Fruit fly (Drosophila melanogaster) whole organism, wandering third instar larva: ENCODE results near the gene Sgs3.

Source experiments
- Abd-B ChIP-seq: fragments of >200 bp; optimal IDR thresholded peaks from 2 replicates; lab custom pipeline; 2017; ENCODE audit warnings: missing biosample characterization, missing genetic modification characterization
- CG32264 ChIP-seq: fragments of 200-800 bp; sonication (Bioruptor generic); optimal IDR thresholded peaks from 2 replicates; lab custom pipeline; 2016; ENCODE audit warnings: missing biosample characterization, missing genetic modification characterization
- CG9705 ChIP-seq: fragments of 200-800 bp; sonication (Bioruptor generic); optimal IDR thresholded peaks from 2 replicates; lab custom pipeline; 2018; ENCODE audit warnings: missing biosample characterization, mild to moderate bottlenecking, missing genetic modification characterization
- CrebA ChIP-seq: fragments of 200-800 bp; sonication (Bioruptor generic); optimal IDR thresholded peaks from 2 replicates; lab custom pipeline; 2016; ENCODE audit warnings: missing biosample characterization, mild to moderate bottlenecking, missing genetic modification characterization, borderline replicate concordance
- Dfd ChIP-seq: fragments of >200 bp; optimal IDR thresholded peaks from 2 replicates; lab custom pipeline; 2017; ENCODE audit warnings: missing biosample characterization, missing genetic modification characterization
- Dif ChIP-seq: fragments of 200-275, 200-300 bp; sonication (Bioruptor generic); optimal IDR thresholded peaks from 2 replicates; lab custom pipeline; 2018; ENCODE audit warnings: missing biosample characterization, missing genetic modification characterization; ENCODE audit not compliant: partially characterized antibody
- GATAd ChIP-seq: sonication (Bioruptor generic); optimal IDR thresholded peaks from 2 replicates; lab custom pipeline; 2016; ENCODE audit warnings: missing biosample characterization, missing genetic modification characterization
- HLH106 ChIP-seq: fragments of 200-800 bp; optimal IDR thresholded peaks from 3 replicates; lab custom pipeline; 2019; ENCODE audit warnings: missing biosample characterization, mild to moderate bottlenecking, missing genetic modification characterization, moderate library complexity
- Hnf4 ChIP-seq: fragments of 200-800 bp; sonication (Bioruptor generic); optimal IDR thresholded peaks from 2 replicates; lab custom pipeline; 2016; ENCODE audit warnings: missing biosample characterization, mild to moderate bottlenecking, missing genetic modification characterization
- Hr78 ChIP-seq: fragments of >200 bp; optimal IDR thresholded peaks from 2 replicates; lab custom pipeline; 2017; ENCODE audit warnings: missing biosample characterization, missing genetic modification characterization
- Hr83 ChIP-seq: fragments of 200-300 bp; sonication (Bioruptor generic); optimal IDR thresholded peaks from 2 replicates; lab custom pipeline; 2016; ENCODE audit warnings: missing biosample characterization, mild to moderate bottlenecking, missing genetic modification characterization, moderate library complexity; ENCODE audit not compliant: poor library complexity, severe bottlenecking
- Jra ChIP-seq: sonication (Bioruptor generic); optimal IDR thresholded peaks from 2 replicates; lab custom pipeline; 2016; ENCODE audit warnings: missing biosample characterization, missing genetic modification characterization
- Mio ChIP-seq: sonication (Bioruptor generic); optimal IDR thresholded peaks from 2 replicates; lab custom pipeline; 2016; ENCODE audit warnings: missing biosample characterization, missing genetic modification characterization
- Myc ChIP-seq: fragments of >200 bp; optimal IDR thresholded peaks from 2 replicates; lab custom pipeline; 2017
- N ChIP-seq: fragments of >200 bp; optimal IDR thresholded peaks from 2 replicates; lab custom pipeline; 2018; ENCODE audit warnings: missing biosample characterization, missing external identifiers, missing genetic modification characterization
- OdsH ChIP-seq: fragments of 200-800 bp; sonication (Bioruptor generic); optimal IDR thresholded peaks from 2 replicates; lab custom pipeline; 2016; ENCODE audit warnings: missing biosample characterization, mild to moderate bottlenecking, missing genetic modification characterization
- Rel ChIP-seq, 2 experiments: fragments of 200-800 bp; sonication (Bioruptor generic) in 1 of 2; optimal IDR thresholded peaks; 2 replicates in 1 of 2; 3 replicates in 1 of 2; lab custom pipeline; 2016 to 2019; ENCODE audit warnings: mild to moderate bottlenecking in 2 of 2, missing biosample characterization in 2 of 2, missing genetic modification characterization in 2 of 2, moderate library complexity in 1 of 2
- Sp1 ChIP-seq: fragments of 200-800 bp; sonication (Bioruptor generic); optimal IDR thresholded peaks from 3 replicates; lab custom pipeline; 2019; ENCODE audit warnings: missing biosample characterization, mild to moderate bottlenecking, missing genetic modification characterization, moderate library complexity
- Vsx2 ChIP-seq: fragments of 200-300, 225-300 bp; sonication (Bioruptor generic); optimal IDR thresholded peaks from 2 replicates; lab custom pipeline; 2018; ENCODE audit warnings: missing biosample characterization, missing genetic modification characterization; ENCODE audit not compliant: partially characterized antibody
- br ChIP-seq: fragments of 200-800 bp; sonication (Bioruptor generic); optimal IDR thresholded peaks from 2 replicates; lab custom pipeline; 2016; ENCODE audit warnings: missing biosample characterization, missing genetic modification characterization
- brk ChIP-seq: fragments of 200-800 bp; sonication (Bioruptor generic); optimal IDR thresholded peaks from 2 replicates; lab custom pipeline; 2016; ENCODE audit warnings: missing biosample characterization, mild to moderate bottlenecking, missing genetic modification characterization
- dl ChIP-seq, 2 experiments: fragments of 175-275, 200-275 bp in 1 of 2; fragments of 200-275 bp in 1 of 2; sonication (Bioruptor generic); optimal IDR thresholded peaks; lab custom pipeline; 2018; ENCODE audit warnings: mild to moderate bottlenecking in 2 of 2, missing biosample characterization in 2 of 2, missing genetic modification characterization in 2 of 2, moderate library complexity in 2 of 2; ENCODE audit not compliant: partially characterized antibody in 2 of 2, insufficient read depth in 1 of 2
- dmrt93B ChIP-seq: fragments of 200-800 bp; sonication (Bioruptor generic); optimal IDR thresholded peaks from 2 replicates; lab custom pipeline; 2018; ENCODE audit warnings: missing biosample characterization, mild to moderate bottlenecking, missing genetic modification characterization
- dsf ChIP-seq: sonication (Bioruptor generic); optimal IDR thresholded peaks from 2 replicates; lab custom pipeline; 2016; ENCODE audit warnings: missing biosample characterization, missing genetic modification characterization, borderline replicate concordance
- ey ChIP-seq: fragments of 200-800 bp; sonication (Bioruptor generic); optimal IDR thresholded peaks from 2 replicates; lab custom pipeline; 2016; ENCODE audit warnings: missing biosample characterization, missing genetic modification characterization
- foxo ChIP-seq, 2 experiments: fragments of 200-800 bp; sonication (Bioruptor generic); optimal IDR thresholded peaks; 2 replicates in 1 of 2; 3 replicates in 1 of 2; lab custom pipeline; 2016 to 2017; ENCODE audit warnings: missing biosample characterization in 2 of 2, missing genetic modification characterization in 2 of 2
- fru ChIP-seq: fragments of 200-800 bp; sonication (Bioruptor generic); optimal IDR thresholded peaks from 3 replicates; lab custom pipeline; 2016; ENCODE audit warnings: missing biosample characterization, mild to moderate bottlenecking, missing genetic modification characterization
- h ChIP-seq: fragments of 200-800 bp; sonication (Bioruptor generic); optimal IDR thresholded peaks from 3 replicates; lab custom pipeline; 2016; ENCODE audit warnings: missing biosample characterization, mild to moderate bottlenecking, missing genetic modification characterization
- jim ChIP-seq: fragments of 175-275, 200-325 bp; sonication (Bioruptor generic); optimal IDR thresholded peaks from 2 replicates; lab custom pipeline; 2016; ENCODE audit warnings: missing biosample characterization, mild to moderate bottlenecking, missing genetic modification characterization
- lola ChIP-seq: fragments of >200 bp; optimal IDR thresholded peaks from 2 replicates; lab custom pipeline; 2017; ENCODE audit warnings: missing biosample characterization, missing genetic modification characterization
- pan ChIP-seq: fragments of >200 bp; optimal IDR thresholded peaks from 2 replicates; lab custom pipeline; 2017
- psq ChIP-seq: fragments of 200-800 bp; sonication (Bioruptor generic); optimal IDR thresholded peaks from 3 replicates; lab custom pipeline; 2017; ENCODE audit warnings: missing biosample characterization, mild to moderate bottlenecking, missing genetic modification characterization, moderate library complexity
- rgr ChIP-seq: fragments of 200-800 bp; sonication (Bioruptor generic); optimal IDR thresholded peaks from 3 replicates; lab custom pipeline; 2016; ENCODE audit warnings: missing biosample characterization, mild to moderate bottlenecking, missing genetic modification characterization
- sage ChIP-seq: fragments of 200-800 bp; sonication (Bioruptor generic); optimal IDR thresholded peaks from 2 replicates; lab custom pipeline; 2016; ENCODE audit warnings: missing biosample characterization, mild to moderate bottlenecking, missing genetic modification characterization
- sv ChIP-seq: fragments of 200-800 bp; sonication (Bioruptor generic); optimal IDR thresholded peaks from 3 replicates; lab custom pipeline; 2016; ENCODE audit warnings: missing biosample characterization, missing genetic modification characterization
- tai ChIP-seq: sonication (Bioruptor generic); optimal IDR thresholded peaks from 2 replicates; lab custom pipeline; 2016; ENCODE audit warnings: missing biosample characterization, missing genetic modification characterization
- usp ChIP-seq: fragments of >200 bp; optimal IDR thresholded peaks from 2 replicates; lab custom pipeline; 2017; ENCODE audit warnings: missing biosample characterization, missing genetic modification characterization
- woc ChIP-seq: sonication (Bioruptor generic); optimal IDR thresholded peaks from 2 replicates; lab custom pipeline; 2016; ENCODE audit warnings: missing biosample characterization, mild to moderate bottlenecking, missing genetic modification characterization

Sgs3 gene

dm6 chr3L:11491222-11491873, 20.7 kb upstream of the Sgs3 start:
- TF ChIP-seq rgr (GFP tag; lab: Kevin White, UChicago): peak; percentile 94
- peak; percentile 92 for TF ChIP-seq HLH106 (tag; lab: Kevin White, UChicago)
- peak; percentile 89 for TF ChIP-seq br (GFP tag; lab: Kevin White, UChicago)
- TF ChIP-seq fru (GFP tag; lab: Kevin White, UChicago): peak; percentile 94
- TF ChIP-seq pan: no peak
- peak; percentile 83 for TF ChIP-seq brk (GFP tag; lab: Kevin White, UChicago)
- no peak for TF ChIP-seq Abd-B (GFP tag; lab: Kevin White, UChicago)
- TF ChIP-seq Mio (GFP tag; lab: Kevin White, UChicago): peak; percentile 13
- no peak for TF ChIP-seq dsf (GFP tag; lab: Kevin White, UChicago)
- peak; percentile 76 for TF ChIP-seq woc (GFP tag; lab: Kevin White, UChicago)
- TF ChIP-seq Rel (GFP tag; optimal IDR thresholded peaks at IDR 0.05; lab: Kevin White, UChicago): no peak
- TF ChIP-seq Rel (tag; optimal IDR thresholded peaks at IDR 0.05; lab: Kevin White, UChicago): peak; percentile 73
- no peak for TF ChIP-seq sv (GFP tag; lab: Kevin White, UChicago)
- peak; percentile 85 for TF ChIP-seq Sp1 (GFP tag; lab: Kevin White, UChicago)
- no peak for TF ChIP-seq Vsx2 (GFP tag; lab: Kevin White, UChicago)
- peak; percentile 93 for TF ChIP-seq ey
- TF ChIP-seq jim (GFP tag; lab: Kevin White, UChicago): no peak
- TF ChIP-seq tai (GFP tag; lab: Kevin White, UChicago): peak; percentile 78
- TF ChIP-seq Hr78: no peak
- TF ChIP-seq CrebA (GFP tag; lab: Kevin White, UChicago): peak; percentile 18
- peak; percentile 80 for TF ChIP-seq psq (GFP tag; lab: Kevin White, UChicago)
- TF ChIP-seq Jra (GFP tag; lab: Kevin White, UChicago): peak; percentile 64
- TF ChIP-seq GATAd (GFP tag; lab: Kevin White, UChicago): no peak
- TF ChIP-seq usp (GFP tag; lab: Kevin White, UChicago): no peak
- TF ChIP-seq sage (GFP tag; lab: Kevin White, UChicago): peak; percentile 38
- TF ChIP-seq h (GFP tag; lab: Kevin White, UChicago): peak; percentile 95
- peak in 1 of 2 experiments; percentile 94 for TF ChIP-seq foxo (GFP tag; optimal IDR thresholded peaks at IDR 0.05; lab: Kevin White, UChicago)
- no peak for TF ChIP-seq Myc (lab: Kevin White, UChicago)
- peak; percentile 75 for TF ChIP-seq CG32264 (GFP tag; lab: Kevin White, UChicago)
- no peak for TF ChIP-seq lola (GFP tag; lab: Kevin White, UChicago)
- no peak for TF ChIP-seq dl (GFP tag; optimal IDR thresholded peaks at IDR 0.05; lab: Kevin White, UChicago; ENCODE audit: insufficient read depth in 1 of 2, partially characterized antibody in 2 of 2)
- peak; percentile 73 for TF ChIP-seq CG9705
- TF ChIP-seq Hnf4 (GFP tag; lab: Kevin White, UChicago): peak; percentile 93
- TF ChIP-seq OdsH: peak; percentile 92
- no peak for TF ChIP-seq Dif
- no peak for TF ChIP-seq N (GFP tag; lab: Kevin White, UChicago)
- peak; percentile 71 for TF ChIP-seq dmrt93B (GFP tag; lab: Kevin White, UChicago)
- no peak for TF ChIP-seq Dfd
- TF ChIP-seq Hr83 (GFP tag; lab: Kevin White, UChicago): peak; percentile 45

dm6 chr3L:11491874-11492268, 20.1 kb upstream of the Sgs3 start:
- TF ChIP-seq rgr (GFP tag; lab: Kevin White, UChicago) (no peak), ey (no peak), CG9705 (no peak), Hr78 (no peak), foxo (GFP tag; optimal IDR thresholded peaks at IDR 0.05; lab: Kevin White, UChicago) (no peak), usp (GFP tag; lab: Kevin White, UChicago) (no peak), woc (GFP tag; lab: Kevin White, UChicago) (no peak), OdsH (no peak), N (GFP tag; lab: Kevin White, UChicago) (no peak)
- TF ChIP-seq, all 38 proteins: peak for 0
